Fruit fly (Drosophila melanogaster) Kc167 (cell line): ENCODE measurements around the gene CG15147.

Experiments used
- Sin3A ChIP-seq: fragments of >200 bp; optimal IDR thresholded peaks from 2 replicates; lab custom pipeline; 2018; ENCODE audit warnings: missing external identifiers
- insv ChIP-seq: fragments of >200 bp; optimal IDR thresholded peaks from 3 replicates; lab custom pipeline; 2018; ENCODE audit warnings: missing external identifiers
- psq ChIP-seq: fragments of >200 bp; optimal IDR thresholded peaks from 2 replicates; lab custom pipeline; 2017; ENCODE audit warnings: missing external identifiers
- ttk ChIP-seq: sonication (Bioruptor generic); optimal IDR thresholded peaks from 2 replicates; lab custom pipeline; 2017; ENCODE audit warnings: missing external identifiers

DNA sequence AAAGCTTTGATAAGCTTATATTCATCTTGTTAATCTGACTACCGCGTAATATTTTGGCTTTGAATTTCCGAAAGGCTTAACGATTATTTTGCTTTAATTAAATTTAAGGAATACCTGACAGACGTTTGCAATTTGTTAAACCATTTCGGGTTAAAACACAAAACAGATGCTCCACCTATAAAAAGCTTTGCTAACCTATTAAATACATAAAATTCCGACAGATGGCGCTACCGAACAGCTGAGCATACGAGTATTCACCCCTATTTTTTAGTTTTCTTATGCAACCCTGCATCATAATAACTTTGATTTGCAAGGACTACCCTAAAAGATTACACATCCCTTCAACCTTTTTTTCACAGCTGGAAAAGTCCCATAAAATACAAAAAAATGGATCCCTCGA lies 36.3 kb downstream of the CG15147 start:
- TF ChIP-seq Sin3A (no peak), ttk (no peak), insv (lab: Kevin White, UChicago) (no peak), psq (lab: Kevin White, UChicago) (no peak)
